Worm (Caenorhabditis elegans): ENCODE measurements around the gene sdz-24.
A peak's percentile ranks its signal among the peaks of the same experiment; 100 is the strongest.

sdz-24 gene

ce11 chrII:650321-651005, 8.0 kb upstream of the sdz-24 start, which contains the start of the genes K07E8.7 and frpr-14:
Gene K07E8.7, minus strand, starts transcription at chrII:650367.
Gene frpr-14, plus strand, starts transcription at chrII:650955.
- peak; percentile 29 for TF ChIP-seq swsn-7 (tag; optimal IDR thresholded peaks at IDR 0.05)
- TF ChIP-seq sox-4 (tag; optimal IDR thresholded peaks at IDR 0.05) = no peak
- no peak for TF ChIP-seq C16A3.4 (tag; optimal IDR thresholded peaks at IDR 0.05)
- no peak for TF ChIP-seq pag-3 (tag; optimal IDR thresholded peaks at IDR 0.05; ENCODE audit: borderline replicate concordance, insufficient read depth)
- TF ChIP-seq sup-37 (GFP tag; optimal IDR thresholded peaks at IDR 0.05) = no peak
- peak in 1 of 6 experiments; percentile 5 for TF ChIP-seq elt-3 (tag; optimal IDR thresholded peaks at IDR 0.05)
- no peak for TF ChIP-seq fkh-4 (tag; optimal IDR thresholded peaks at IDR 0.05; ENCODE audit: borderline replicate concordance)
- peak; percentile 26 for TF ChIP-seq mep-1 (tag; optimal IDR thresholded peaks at IDR 0.05)
- no peak for TF ChIP-seq nhr-77 (tag; optimal IDR thresholded peaks at IDR 0.05)
- peak; percentile 52 to 64 for TF ChIP-seq lin-35 (GFP tag; optimal IDR thresholded peaks at IDR 0.05)
- TF ChIP-seq hlh-4 (tag; optimal IDR thresholded peaks at IDR 0.05) = no peak
- peak; percentile 35 to 64 for TF ChIP-seq lsy-2 (tag; optimal IDR thresholded peaks at IDR 0.05)
- TF ChIP-seq unc-86 (tag; optimal IDR thresholded peaks at IDR 0.05) = peak; percentile 6
- no peak for TF ChIP-seq nhr-19 (GFP tag; conservative IDR thresholded peaks at IDR 0.05)
- peak; percentile 28 for TF ChIP-seq xbp-1 (tag; optimal IDR thresholded peaks at IDR 0.05)
- no peak for TF ChIP-seq nhr-84 (tag; optimal IDR thresholded peaks at IDR 0.05)
- peak; percentile 56 for TF ChIP-seq nhr-47 (tag; optimal IDR thresholded peaks at IDR 0.05)
- peak; percentile 5 for TF ChIP-seq skn-1 (tag; optimal IDR thresholded peaks at IDR 0.05)
- peak; percentile 4 for TF ChIP-seq tbx-2 (tag; optimal IDR thresholded peaks at IDR 0.05)
- TF ChIP-seq nhr-11 (tag; optimal IDR thresholded peaks at IDR 0.05) = no peak
- peak; percentile 71 for TF ChIP-seq nhr-85 (tag)
- peak; percentile 47 for TF ChIP-seq fkh-10 (GFP tag; optimal IDR thresholded peaks at IDR 0.05)
- TF ChIP-seq ceh-88 (GFP tag; IDR thresholded peaks at IDR 0.05) = no peak
- TF ChIP-seq efl-1 (optimal IDR thresholded peaks at IDR 0.05) = peak; percentile 30 to 35
- TF ChIP-seq efl-1 (GFP tag; optimal IDR thresholded peaks at IDR 0.05 in 1 of 2) = peak; percentile 50 to 90
- TF ChIP-seq nhr-20 (tag; optimal IDR thresholded peaks at IDR 0.05) = peak; percentile 16
- TF ChIP-seq isw-1 (GFP tag; IDR thresholded peaks at IDR 0.05) = peak; percentile 96
- TF ChIP-seq grh-1 (GFP tag; IDR thresholded peaks at IDR 0.05) = peak; percentile 28; the same call in 1 of the 2 replicates
- peak in 2 of 3 experiments; percentile 37 to 47 for TF ChIP-seq dpl-1 (GFP tag; optimal IDR thresholded peaks at IDR 0.05)
- no peak for TF ChIP-seq ets-5 (GFP tag; IDR thresholded peaks at IDR 0.05)
- no peak for TF ChIP-seq elt-2 (tag; optimal IDR thresholded peaks at IDR 0.05)
- TF ChIP-seq lin-14 (GFP tag; optimal IDR thresholded peaks at IDR 0.05) = peak; percentile 38
- TF ChIP-seq nhr-71 (tag; optimal IDR thresholded peaks at IDR 0.05) = no peak
- TF ChIP-seq pqm-1 (tag; optimal IDR thresholded peaks at IDR 0.05) = no peak

ce11 chrII:651324-651723, 7.1 kb upstream of the sdz-24 start:
- TF ChIP-seq lin-39 (tag; optimal IDR thresholded peaks at IDR 0.05) = no peak
- no peak for TF ChIP-seq lir-3 (tag; optimal IDR thresholded peaks at IDR 0.05; ENCODE audit: poor library complexity)
- TF ChIP-seq nhr-28 (tag; optimal IDR thresholded peaks at IDR 0.05) = no peak
- TF ChIP-seq nhr-237 (tag; optimal IDR thresholded peaks at IDR 0.05) = no peak
- no peak for TF ChIP-seq zip-4 (GFP tag; optimal IDR thresholded peaks at IDR 0.05)
- no peak for TF ChIP-seq F16B12.6 (tag; optimal IDR thresholded peaks at IDR 0.05)
- no peak for TF ChIP-seq ztf-4 (tag; optimal IDR thresholded peaks at IDR 0.05)
- TF ChIP-seq Y116A8C.19 (tag; optimal IDR thresholded peaks at IDR 0.05; ENCODE audit: borderline replicate concordance) = no peak
- TF ChIP-seq C16A3.4 (tag; optimal IDR thresholded peaks at IDR 0.05) = no peak
- no peak for TF ChIP-seq hlh-17 (GFP tag; optimal IDR thresholded peaks at IDR 0.05; ENCODE audit: borderline replicate concordance)
- TF ChIP-seq efl-1 (optimal IDR thresholded peaks at IDR 0.05) = no peak
- TF ChIP-seq efl-1 (GFP tag; optimal IDR thresholded peaks at IDR 0.05 in 1 of 2) = no peak
- TF ChIP-seq dpl-1 (GFP tag; optimal IDR thresholded peaks at IDR 0.05) = no peak
- no peak for TF ChIP-seq nhr-76 (tag; optimal IDR thresholded peaks at IDR 0.05)
- no peak for TF ChIP-seq grh-1 (GFP tag; IDR thresholded peaks at IDR 0.05)
- TF ChIP-seq tlp-1 (tag; optimal IDR thresholded peaks at IDR 0.05) = no peak
- TF ChIP-seq zag-1 (tag; optimal IDR thresholded peaks at IDR 0.05) = no peak
